Fruit fly (Drosophila melanogaster) whole organism: Measurements from ENCODE around the gene Brd7-9.

Source experiments
- CG8478 ChIP-seq: fragments of >200 bp; optimal IDR thresholded peaks from 2 replicates; lab custom pipeline; 2018; ENCODE audit warnings: inconsistent platforms
- Dll ChIP-seq: fragments of >200 bp; optimal IDR thresholded peaks from 2 replicates; lab custom pipeline; 2017
- EcR ChIP-seq, 2 experiments: fragments of >200 bp; optimal IDR thresholded peaks; 2 replicates each; lab custom pipeline; 2017; ENCODE audit warnings: missing biosample characterization in 2 of 2, missing genetic modification characterization in 2 of 2, missing genetic modification reagents in 2 of 2
- pan ChIP-seq: fragments of >200 bp; optimal IDR thresholded peaks from 2 replicates; lab custom pipeline; 2017
- psq ChIP-seq: fragments of >200 bp; optimal IDR thresholded peaks from 2 replicates; lab custom pipeline; 2017
- usp ChIP-seq: fragments of >200 bp; optimal IDR thresholded peaks from 2 replicates; lab custom pipeline; 2017; ENCODE audit warnings: missing biosample characterization, missing genetic modification characterization, mixed read lengths

The Brd7-9 gene

DNA sequence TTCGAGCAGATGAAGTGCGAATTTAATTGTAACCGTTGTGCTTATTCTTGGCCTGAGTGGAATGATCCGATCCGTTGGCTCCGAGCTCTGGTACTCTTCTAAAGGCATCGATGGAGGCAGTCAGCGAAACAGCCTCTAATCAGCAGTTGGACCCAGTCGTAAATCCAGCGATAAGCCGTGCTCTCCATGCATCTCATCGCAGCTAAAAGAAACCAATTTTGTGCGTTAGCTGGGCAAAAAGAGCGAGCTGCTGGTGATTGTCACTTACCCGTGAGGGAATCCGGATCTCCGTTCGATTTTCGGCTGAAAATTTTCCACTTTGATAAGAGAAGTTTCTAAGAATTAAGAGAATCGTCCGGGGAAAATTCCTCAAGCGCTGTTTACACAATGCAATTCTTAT, 13.2 kb downstream of the Brd7-9 start, which contains the start of gene LKRSDH:
Gene LKRSDH (minus strand): TSS at position 101 of the 400 bp plus-strand sequence.
- no peak for TF ChIP-seq pan
- TF ChIP-seq EcR (GFP tag; optimal IDR thresholded peaks at IDR 0.05; lab: Kevin White, UChicago): no peak
- TF ChIP-seq Dll: no peak
- TF ChIP-seq psq (lab: Kevin White, UChicago): no peak
- no peak for TF ChIP-seq CG8478

DNA sequence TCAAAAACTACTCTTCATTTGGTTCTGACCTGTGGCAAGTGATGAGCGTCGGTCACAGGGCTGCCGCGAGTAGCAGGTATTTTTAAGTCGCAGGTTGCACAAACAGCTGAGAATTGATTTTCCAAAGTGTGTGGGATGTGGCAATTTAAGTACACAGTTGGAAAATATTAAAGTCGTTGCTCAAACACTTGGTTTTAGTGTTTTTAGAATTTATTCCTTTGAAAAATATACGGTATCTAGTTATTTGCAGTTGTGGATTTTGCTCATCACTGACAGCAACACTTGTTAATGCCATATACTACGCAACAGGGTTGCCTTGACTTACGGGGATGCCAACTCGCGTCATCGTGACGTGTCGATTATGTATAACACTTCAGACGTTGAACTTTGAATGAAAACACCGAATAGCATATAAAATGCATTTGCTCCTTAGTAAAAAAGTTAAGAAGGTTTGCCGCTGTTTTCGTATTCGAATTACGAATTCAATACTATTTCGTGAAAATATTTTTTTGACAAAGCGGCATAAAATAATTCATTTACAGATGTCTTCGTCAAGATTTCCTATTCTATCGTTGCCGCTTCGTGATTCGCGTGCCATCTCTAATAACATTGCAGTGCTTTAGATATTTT, 17.3 kb downstream of the Brd7-9 start, which contains the start of the genes Herp and r2d2:
Gene Herp (minus strand): TSS at position 255 of the 630 bp plus-strand sequence.
Gene r2d2 (plus strand): TSS at position 344 of the 630 bp plus-strand sequence.
- no peak for TF ChIP-seq Dll
- TF ChIP-seq EcR (GFP tag; optimal IDR thresholded peaks at IDR 0.05; lab: Kevin White, UChicago): peak in 1 of 2 experiments; percentile 27

- TF ChIP-seq EcR (GFP tag; optimal IDR thresholded peaks at IDR 0.05; lab: Kevin White, UChicago) (no peak), pan (no peak), Dll (no peak), psq (lab: Kevin White, UChicago) (no peak), CG8478 (no peak), usp (GFP tag; lab: Kevin White, UChicago) (no peak)
Measured at dm6 chr2L:7807563-7807962, 24.9 kb downstream of the Brd7-9 start.

DNA sequence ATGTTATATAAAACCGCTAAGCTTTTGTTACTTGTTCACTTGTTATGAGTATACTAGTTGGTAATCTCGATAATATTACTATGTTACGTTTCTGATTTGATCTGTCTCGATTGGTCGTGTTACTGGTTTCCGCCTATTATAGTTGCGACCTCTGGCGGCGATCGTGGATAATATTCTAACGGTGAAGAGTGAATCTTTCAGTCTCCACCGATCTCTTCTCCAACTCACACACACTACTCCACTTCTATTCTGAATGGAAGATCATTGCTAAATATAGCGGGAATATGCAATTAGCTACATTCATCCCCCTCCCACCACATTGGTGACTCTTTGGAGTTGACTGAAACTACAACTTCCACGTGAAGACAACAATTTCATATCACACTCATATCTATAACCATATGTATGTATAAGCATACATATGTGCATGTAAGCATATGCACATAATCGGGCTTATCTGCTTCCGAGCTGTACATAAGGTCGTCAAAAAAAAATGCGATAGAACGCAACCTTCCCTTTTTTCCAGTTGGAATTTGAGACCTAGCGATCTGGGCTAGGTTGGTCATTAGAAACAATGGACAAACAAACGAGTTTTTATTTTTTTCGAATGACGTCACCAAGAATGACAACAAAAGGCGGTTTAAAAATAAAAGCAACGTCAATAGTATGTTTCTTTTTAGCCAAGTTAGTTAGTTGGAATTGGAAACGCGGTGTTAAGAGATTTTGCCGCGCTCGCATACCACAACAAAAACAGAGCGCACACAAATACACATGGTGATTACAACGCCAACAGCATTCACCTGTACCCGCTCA, 26.4 kb downstream of the Brd7-9 start:
- no peak for TF ChIP-seq EcR (GFP tag; optimal IDR thresholded peaks at IDR 0.05; lab: Kevin White, UChicago)
- TF ChIP-seq psq (lab: Kevin White, UChicago): no peak
- no peak for TF ChIP-seq Dll
- TF ChIP-seq pan: no peak
- no peak for TF ChIP-seq CG8478
- TF ChIP-seq usp (GFP tag; lab: Kevin White, UChicago): no peak

dm6 chr2L:7809699-7810088, 27.0 kb downstream of the Brd7-9 start:
- TF ChIP-seq pan (no peak), CG8478 (peak; percentile 35), EcR (GFP tag; optimal IDR thresholded peaks at IDR 0.05; lab: Kevin White, UChicago) (peak in 1 of 2 experiments; percentile 21), Dll (no peak)

- no peak for TF ChIP-seq pan
- TF ChIP-seq EcR (GFP tag; optimal IDR thresholded peaks at IDR 0.05; lab: Kevin White, UChicago): no peak
- no peak for TF ChIP-seq usp (GFP tag; lab: Kevin White, UChicago)
- no peak for TF ChIP-seq psq (lab: Kevin White, UChicago)
- TF ChIP-seq CG8478: no peak
- no peak for TF ChIP-seq Dll
Measured at dm6 chr2L:7810519-7810918, 27.9 kb downstream of the Brd7-9 start, which contains the start of gene Cdc14. Cdc14 (minus strand) TSS chr2L:7810703.

- no peak for TF ChIP-seq psq (lab: Kevin White, UChicago)
- no peak for TF ChIP-seq CG8478
- no peak for TF ChIP-seq EcR (GFP tag; optimal IDR thresholded peaks at IDR 0.05; lab: Kevin White, UChicago)
- TF ChIP-seq usp (GFP tag; lab: Kevin White, UChicago): no peak
- no peak for TF ChIP-seq pan
- no peak for TF ChIP-seq Dll
Measured at dm6 chr2L:7811249-7812002, 28.8 kb downstream of the Brd7-9 start, which contains the start of gene LanB1. LanB1 (plus strand) TSS chr2L:7811438.

DNA sequence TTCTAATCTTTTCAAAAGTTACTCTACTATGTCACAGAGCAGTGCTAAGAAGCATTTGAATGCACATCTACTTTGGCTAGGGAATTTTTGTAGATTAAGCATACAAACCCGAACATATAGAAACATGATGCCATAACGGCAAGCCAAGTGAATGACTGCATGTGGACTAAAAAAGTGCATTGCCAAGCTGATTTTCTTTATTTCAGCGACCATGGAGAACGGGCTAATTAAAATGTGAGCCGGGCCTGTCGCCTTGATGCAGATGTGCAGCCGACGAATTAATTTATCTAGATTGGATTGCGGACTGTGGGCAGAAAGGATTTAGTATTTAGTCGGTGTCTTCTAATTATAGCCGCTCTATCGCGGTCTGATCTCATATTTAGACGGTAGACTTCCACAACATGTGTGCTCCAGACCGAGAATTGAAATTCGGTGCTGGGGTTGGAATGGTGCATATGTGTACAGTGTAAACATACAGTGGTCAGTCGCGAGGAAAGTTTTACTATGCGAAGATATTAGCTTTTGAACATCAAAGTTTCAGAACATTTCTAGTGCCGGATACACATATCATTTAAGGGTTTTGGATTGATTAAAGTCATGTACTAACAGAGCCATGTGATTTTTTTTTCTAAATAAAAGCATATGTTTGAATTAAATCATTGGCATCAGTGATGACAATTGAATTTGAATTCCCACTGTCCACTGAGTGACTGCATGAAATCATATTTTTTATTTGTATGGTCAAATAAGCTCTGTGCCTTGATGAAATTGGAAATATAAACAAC, 30.1 kb downstream of the Brd7-9 start:
- TF ChIP-seq pan (no peak), EcR (GFP tag; optimal IDR thresholded peaks at IDR 0.05; lab: Kevin White, UChicago) (no peak), Dll (no peak)

- no peak for TF ChIP-seq pan
- TF ChIP-seq psq (lab: Kevin White, UChicago): no peak
- no peak for TF ChIP-seq EcR (GFP tag; optimal IDR thresholded peaks at IDR 0.05; lab: Kevin White, UChicago)
- no peak for TF ChIP-seq CG8478
- TF ChIP-seq usp (GFP tag; lab: Kevin White, UChicago): no peak
- TF ChIP-seq Dll: no peak
Measured at dm6 chr2L:7813357-7813756, 30.7 kb downstream of the Brd7-9 start.

DNA sequence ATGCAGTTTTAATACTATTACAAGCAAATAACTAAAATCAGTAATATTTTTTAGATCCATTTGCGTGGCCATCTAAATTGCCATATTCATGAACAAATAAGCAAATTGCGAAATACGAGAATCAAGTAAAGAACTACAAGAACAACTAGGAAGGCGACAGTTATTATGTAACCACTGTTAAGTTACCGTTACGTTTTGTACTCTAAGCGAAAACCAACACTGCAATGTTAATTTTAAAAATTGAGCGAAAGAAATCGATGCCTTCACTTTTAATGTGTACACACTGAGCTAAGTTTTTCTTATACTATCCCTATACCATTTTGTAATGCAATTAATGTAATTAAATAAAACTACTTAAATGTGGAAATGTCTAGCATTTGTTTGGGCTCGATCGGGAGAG, 37.7 kb downstream of the Brd7-9 start:
- TF ChIP-seq usp (GFP tag; lab: Kevin White, UChicago): no peak
- no peak for TF ChIP-seq CG8478
- no peak for TF ChIP-seq EcR (GFP tag; optimal IDR thresholded peaks at IDR 0.05; lab: Kevin White, UChicago)
- TF ChIP-seq Dll: no peak
- TF ChIP-seq pan: no peak
- no peak for TF ChIP-seq psq (lab: Kevin White, UChicago)

DNA sequence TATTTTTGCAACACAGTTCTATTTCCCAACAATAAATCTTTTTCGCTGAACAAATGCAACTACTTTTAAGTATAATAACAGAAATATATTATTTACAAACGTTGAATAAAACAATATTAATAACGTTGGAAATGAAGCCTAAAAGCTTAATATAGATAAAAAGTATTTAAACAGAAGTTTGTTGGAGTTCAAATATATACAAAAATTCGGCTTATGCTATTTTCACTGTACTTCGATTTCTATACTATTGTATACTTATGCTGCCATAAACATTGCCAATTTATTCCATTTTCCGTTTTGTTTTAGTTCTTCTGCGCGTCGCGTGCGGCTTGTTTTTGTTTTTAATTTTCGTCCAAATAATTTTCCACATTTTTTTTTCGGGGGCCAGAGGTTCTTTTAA, 38.2 kb downstream of the Brd7-9 start, which contains the start of gene CG7115:
Gene CG7115 (plus strand): TSS at position 301 of the 400 bp plus-strand sequence.
- no peak for TF ChIP-seq Dll
- TF ChIP-seq EcR (GFP tag; optimal IDR thresholded peaks at IDR 0.05; lab: Kevin White, UChicago): no peak
- TF ChIP-seq CG8478: no peak
- no peak for TF ChIP-seq pan
- TF ChIP-seq psq (lab: Kevin White, UChicago): no peak
- no peak for TF ChIP-seq usp (GFP tag; lab: Kevin White, UChicago)
